Worm (Caenorhabditis elegans): Measurements from ENCODE around the gene cht-2.

DNA sequence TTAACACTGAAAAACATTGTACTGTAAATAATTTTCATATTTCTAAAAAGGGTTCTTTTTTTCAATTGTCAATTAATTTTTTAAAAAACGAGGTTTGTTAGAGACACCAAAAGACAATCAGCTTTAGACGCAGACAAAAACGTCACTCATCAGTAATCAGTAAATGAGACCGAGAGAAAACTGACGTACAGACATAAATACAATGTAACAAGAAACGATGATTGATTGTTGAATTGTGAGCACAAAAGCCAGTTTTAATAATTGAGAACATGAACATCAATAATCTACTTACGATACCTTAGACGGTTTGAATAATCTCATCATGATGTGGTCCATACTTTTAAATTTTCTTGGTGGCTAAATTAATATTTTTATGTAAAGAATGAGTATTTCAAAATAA is 14.0 kb upstream of the cht-2 start:
- no peak for TF ChIP-seq ceh-9 (tag; optimal IDR thresholded peaks at IDR 0.05)
- no peak for TF ChIP-seq ets-4 (tag; optimal IDR thresholded peaks at IDR 0.05)
- no peak for TF ChIP-seq ceh-34 (tag; optimal IDR thresholded peaks at IDR 0.05)
- no peak for TF ChIP-seq hlh-6 (tag; optimal IDR thresholded peaks at IDR 0.05)
- no peak for TF ChIP-seq hlh-15 (tag; optimal IDR thresholded peaks at IDR 0.05)
- no peak for TF ChIP-seq ceh-31 (tag; optimal IDR thresholded peaks at IDR 0.05)
- TF ChIP-seq unc-42 (tag; optimal IDR thresholded peaks at IDR 0.05): no peak
- TF ChIP-seq ama-1 (optimal IDR thresholded peaks at IDR 0.05): no peak
- TF ChIP-seq elt-4 (tag; optimal IDR thresholded peaks at IDR 0.05): no peak
- no peak for TF ChIP-seq ahr-1 (tag; optimal IDR thresholded peaks at IDR 0.05)
- TF ChIP-seq fkh-10 (GFP tag; optimal IDR thresholded peaks at IDR 0.05): no peak
- TF ChIP-seq pqm-1 (tag; optimal IDR thresholded peaks at IDR 0.05): no peak
- no peak for TF ChIP-seq ceh-2 (tag; optimal IDR thresholded peaks at IDR 0.05)
- TF ChIP-seq sox-2 (GFP tag; IDR thresholded peaks at IDR 0.05): no peak

Measured in whole organism, late embryonic.